Worm (Caenorhabditis elegans): ENCODE measurements around the gene F12E12.1.

DNA sequence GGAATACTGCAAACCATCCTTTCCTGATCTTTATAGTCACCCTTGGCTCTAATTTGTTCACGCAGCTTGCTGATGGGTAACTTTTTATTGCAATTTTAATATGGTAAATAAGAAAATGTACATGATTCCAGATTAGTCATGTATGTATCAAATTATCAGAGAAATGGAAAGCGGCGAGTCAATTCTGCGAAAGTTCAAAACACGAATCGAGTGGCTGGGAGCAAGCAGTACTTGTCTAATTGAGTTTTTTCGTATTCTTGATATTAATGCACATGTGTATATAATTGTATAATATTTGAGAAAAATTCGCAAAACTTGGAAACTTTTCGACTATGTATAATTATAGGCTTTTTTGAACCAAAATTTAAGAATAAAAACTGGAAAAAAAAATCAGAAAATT lies 17.3 kb downstream of the F12E12.1 start, which contains the start of gene T24E12.12:
- no peak for TF ChIP-seq F13C5.2 (tag; optimal IDR thresholded peaks at IDR 0.05)
- TF ChIP-seq ama-1 (optimal IDR thresholded peaks at IDR 0.05), result no peak
- no peak for TF ChIP-seq ceh-13 (GFP tag; optimal IDR thresholded peaks at IDR 0.05)
- TF ChIP-seq ceh-36 (tag; optimal IDR thresholded peaks at IDR 0.05), result no peak
- TF ChIP-seq hnd-1 (tag; optimal IDR thresholded peaks at IDR 0.05), result no peak
- TF ChIP-seq hmg-4 (GFP tag; optimal IDR thresholded peaks at IDR 0.05), result no peak
- TF ChIP-seq sea-1 (GFP tag; conservative IDR thresholded peaks at IDR 0.05), result no peak
- no peak for TF ChIP-seq flt-1 (GFP tag; IDR thresholded peaks at IDR 0.05)
- TF ChIP-seq pes-1 (GFP tag; IDR thresholded peaks at IDR 0.05), result no peak
- TF ChIP-seq tbx-37 (GFP tag; conservative IDR thresholded peaks at IDR 0.05), result no peak
- no peak for TF ChIP-seq hmbx-1 (tag; optimal IDR thresholded peaks at IDR 0.05)

Data from whole organism, early embryonic.